Fruit fly (Drosophila melanogaster) whole organism, embryonic: ENCODE data around the gene CG8065.

ENCODE experiments used
- Abd-B ChIP-seq: fragments of 200-800 bp; sonication (Bioruptor generic); optimal IDR thresholded peaks from 2 replicates; lab custom pipeline; 2018; ENCODE audit warnings: missing biosample characterization, mild to moderate bottlenecking, missing genetic modification characterization, moderate library complexity
- B-H1 ChIP-seq: fragments of 200-800 bp; sonication (Bioruptor generic); IDR thresholded peaks from 3 replicates; pipeline ENCODE4 v1.3.6; 2022; ENCODE audit warnings: missing biosample characterization, missing genetic modification characterization
- Blimp-1 ChIP-seq: fragments of 200-800 bp; sonication (Bioruptor generic); optimal IDR thresholded peaks from 3 replicates; lab custom pipeline; 2018; ENCODE audit warnings: missing biosample characterization, missing genetic modification characterization, mild to moderate bottlenecking, moderate library complexity, missing genetic modification reagents
- BtbVII ChIP-seq: fragments of 200-800 bp; sonication (Bioruptor generic); optimal IDR thresholded peaks from 3 replicates; lab custom pipeline; 2017; ENCODE audit warnings: missing biosample characterization, mild to moderate bottlenecking, missing genetic modification characterization
- CG10267 ChIP-seq: fragments of 200-800 bp; sonication (Bioruptor generic); optimal IDR thresholded peaks from 2 replicates; lab custom pipeline; 2018; ENCODE audit warnings: missing biosample characterization, mild to moderate bottlenecking, missing genetic modification characterization, moderate library complexity
- CG12236 ChIP-seq: fragments of 200-800 bp; sonication (Bioruptor generic); optimal IDR thresholded peaks from 2 replicates; lab custom pipeline; 2016; ENCODE audit warnings: missing biosample characterization, missing genetic modification characterization
- CG13424 ChIP-seq: fragments of 200-800 bp; sonication (Bioruptor generic); optimal IDR thresholded peaks from 2 replicates; lab custom pipeline; 2019; ENCODE audit warnings: missing biosample characterization, mild to moderate bottlenecking, missing genetic modification characterization, moderate library complexity
- CG15011 ChIP-seq: fragments of 200-800 bp; sonication (Bioruptor generic); optimal IDR thresholded peaks from 3 replicates; lab custom pipeline; 2018; ENCODE audit warnings: missing biosample characterization, mild to moderate bottlenecking, missing genetic modification characterization
- CG3281 ChIP-seq: fragments of 200-800 bp; sonication (Bioruptor generic); optimal IDR thresholded peaks from 3 replicates; lab custom pipeline; 2017; ENCODE audit warnings: missing biosample characterization, mild to moderate bottlenecking, missing genetic modification characterization
- CG34422 ChIP-seq: fragments of 200-800 bp; sonication (Bioruptor generic); IDR thresholded peaks from 3 replicates; pipeline ENCODE4 v1.3.6; 2022; ENCODE audit warnings: missing biosample characterization, missing genetic modification characterization
- CG3847 ChIP-seq: fragments of 200-800 bp; sonication (Bioruptor generic); IDR thresholded peaks from 2 replicates; pipeline ENCODE4 v1.3.6; 2022; ENCODE audit warnings: missing biosample characterization, missing genetic modification characterization
- CG4730 ChIP-seq: fragments of 200-800 bp; sonication (Bioruptor generic); IDR thresholded peaks from 2 replicates; pipeline ENCODE4 v1.3.6; 2022; ENCODE audit warnings: missing biosample characterization, missing genetic modification characterization
- CG5245 ChIP-seq: fragments of 200-800 bp; sonication (Bioruptor generic); optimal IDR thresholded peaks from 3 replicates; lab custom pipeline; 2016; ENCODE audit warnings: missing biosample characterization, missing genetic modification characterization
- CG8281 ChIP-seq: fragments of 200-800 bp; sonication (Bioruptor generic); optimal IDR thresholded peaks from 2 replicates; lab custom pipeline; 2018; ENCODE audit warnings: missing biosample characterization, mild to moderate bottlenecking, missing genetic modification characterization, moderate library complexity
- CG8765 ChIP-seq: fragments of 200-800 bp; sonication (Bioruptor generic); IDR thresholded peaks from 2 replicates; pipeline ENCODE4 v1.3.6; 2022; ENCODE audit warnings: missing biosample characterization, missing genetic modification characterization
- CG9215 ChIP-seq: fragments of 200-800 bp; sonication (Bioruptor generic); IDR thresholded peaks from 2 replicates; pipeline ENCODE4 v1.3.6; 2022; ENCODE audit warnings: missing biosample characterization, missing genetic modification characterization
- CG9609 ChIP-seq: fragments of 200-800 bp; sonication (Bioruptor generic); optimal IDR thresholded peaks from 3 replicates; lab custom pipeline; 2016; ENCODE audit warnings: missing biosample characterization, missing genetic modification characterization
- CG9876 ChIP-seq: fragments of 200-800 bp; sonication (Bioruptor generic); optimal IDR thresholded peaks from 2 replicates; lab custom pipeline; 2016; ENCODE audit warnings: missing biosample characterization, missing genetic modification characterization
- Dek ChIP-seq: fragments of 200-800 bp; sonication (Bioruptor generic); optimal IDR thresholded peaks from 3 replicates; lab custom pipeline; 2019; ENCODE audit warnings: missing biosample characterization, mild to moderate bottlenecking, missing genetic modification characterization, moderate library complexity
- Dfd ChIP-seq, 2 experiments: fragments of >200 bp; optimal IDR thresholded peaks; 2 replicates each; lab custom pipeline; 2017; ENCODE audit warnings: missing biosample characterization in 2 of 2, missing genetic modification characterization in 2 of 2
- Dll ChIP-seq: fragments of 200-800 bp; sonication (Bioruptor generic); IDR thresholded peaks from 4 replicates; pipeline ENCODE4 v1.3.6; 2022; ENCODE audit warnings: missing biosample characterization, missing genetic modification characterization; ENCODE audit not compliant: partially characterized antibody
- Ets65A ChIP-seq: fragments of 200-800 bp; sonication (Bioruptor generic); peaks from one replicate; lab custom pipeline; 2016; ENCODE audit warnings: missing biosample characterization, missing genetic modification characterization
- Hey ChIP-seq: fragments of 200-800 bp; sonication (Bioruptor generic); optimal IDR thresholded peaks from 3 replicates; lab custom pipeline; 2018; ENCODE audit warnings: missing biosample characterization, mild to moderate bottlenecking, missing genetic modification characterization
- Jarid2 ChIP-seq: fragments of 200-800 bp; sonication (Bioruptor generic); optimal IDR thresholded peaks from 3 replicates; lab custom pipeline; 2017; ENCODE audit warnings: mild to moderate bottlenecking, missing biosample characterization, missing genetic modification reagents, missing genetic modification characterization
- Opbp ChIP-seq: fragments of 200-800 bp; sonication (Bioruptor generic); IDR thresholded peaks from 3 replicates; pipeline ENCODE4 v1.3.6; 2022; ENCODE audit warnings: missing biosample characterization, missing genetic modification characterization; ENCODE audit not compliant: partially characterized antibody
- al ChIP-seq: fragments of 200-800 bp; sonication (Bioruptor generic); IDR thresholded peaks from 2 replicates; pipeline ENCODE4 v1.3.6; 2022; ENCODE audit warnings: missing biosample characterization, missing genetic modification characterization
- chif ChIP-seq, 2 experiments: fragments of 200-800 bp; sonication (Bioruptor generic); optimal IDR thresholded peaks; 3 replicates each; lab custom pipeline; 2016; ENCODE audit warnings: missing biosample characterization in 2 of 2, missing genetic modification characterization in 2 of 2
- chm ChIP-seq: fragments of 200-800 bp; sonication (Bioruptor generic); IDR thresholded peaks from 2 replicates; pipeline ENCODE4 v1.3.6; 2022; ENCODE audit warnings: missing biosample characterization, missing genetic modification characterization
- crol ChIP-seq: fragments of 200-800 bp; sonication (Bioruptor generic); IDR thresholded peaks from 2 replicates; pipeline ENCODE4 v1.3.6; 2022; ENCODE audit warnings: missing biosample characterization, missing genetic modification characterization
- ham ChIP-seq: fragments of 200-800 bp; sonication (Bioruptor generic); IDR thresholded peaks from 2 replicates; pipeline ENCODE4 v1.3.6; 2022; ENCODE audit warnings: missing biosample characterization, missing genetic modification characterization
- inv ChIP-seq: fragments of 200-800 bp; sonication (Bioruptor generic); IDR thresholded peaks from 2 replicates; pipeline ENCODE4 v1.3.6; 2022; ENCODE audit warnings: missing biosample characterization, missing genetic modification characterization; ENCODE audit not compliant: partially characterized antibody
- ken ChIP-seq: fragments of 200-800 bp; sonication (Bioruptor generic); IDR thresholded peaks from 3 replicates; pipeline ENCODE4 v1.3.6; 2022; ENCODE audit warnings: missing biosample characterization, missing genetic modification characterization
- kni ChIP-seq: fragments of 200-800 bp; sonication (Bioruptor generic); optimal IDR thresholded peaks from 3 replicates; lab custom pipeline; 2017; ENCODE audit warnings: mild to moderate bottlenecking, missing biosample characterization, missing genetic modification reagents, missing genetic modification characterization
- lmd ChIP-seq: fragments of 200-800 bp; sonication (Bioruptor generic); IDR thresholded peaks from 2 replicates; pipeline ENCODE4 v1.3.6; 2022; ENCODE audit warnings: missing biosample characterization, missing genetic modification characterization
- onecut ChIP-seq: fragments of 200-800 bp; sonication (Bioruptor generic); IDR thresholded peaks from 2 replicates; pipeline ENCODE4 v1.3.6; 2022; ENCODE audit warnings: missing biosample characterization, missing genetic modification characterization
- repo ChIP-seq: fragments of 200-800 bp; sonication (Bioruptor generic); optimal IDR thresholded peaks from 2 replicates; lab custom pipeline; 2016; ENCODE audit warnings: missing biosample characterization, missing genetic modification characterization
- sd ChIP-seq: fragments of 200-800 bp; sonication (Bioruptor generic); optimal IDR thresholded peaks from 3 replicates; lab custom pipeline; 2018; ENCODE audit warnings: missing biosample characterization, mild to moderate bottlenecking, missing genetic modification characterization, moderate library complexity
- slp2 ChIP-seq: fragments of 200-800 bp; sonication (Bioruptor generic); optimal IDR thresholded peaks from 2 replicates; lab custom pipeline; 2016; ENCODE audit warnings: missing biosample characterization, missing genetic modification characterization
- tap ChIP-seq: fragments of 200-800 bp; optimal IDR thresholded peaks from 3 replicates; lab custom pipeline; 2019; ENCODE audit warnings: missing biosample characterization, mild to moderate bottlenecking, missing genetic modification characterization, moderate library complexity
- trem ChIP-seq: fragments of 200-800 bp; optimal IDR thresholded peaks from 3 replicates; lab custom pipeline; 2019; ENCODE audit warnings: missing biosample characterization, mild to moderate bottlenecking, missing genetic modification characterization, moderate library complexity
- ttk ChIP-seq: fragments of 200-800 bp; sonication (Bioruptor generic); IDR thresholded peaks from 2 replicates; pipeline ENCODE4 v2.1.2; 2022; ENCODE audit warnings: missing biosample characterization, missing genetic modification characterization
- vvl ChIP-seq: fragments of 200-800 bp; sonication (Bioruptor generic); IDR thresholded peaks from 2 replicates; pipeline ENCODE4 v1.3.6; 2022; ENCODE audit warnings: missing biosample characterization, missing genetic modification characterization
- wek ChIP-seq: fragments of 200-800 bp; sonication (Bioruptor generic); optimal IDR thresholded peaks from 3 replicates; lab custom pipeline; 2018; ENCODE audit warnings: missing biosample characterization, mild to moderate bottlenecking, missing genetic modification characterization, moderate library complexity

The CG8065 gene

DNA sequence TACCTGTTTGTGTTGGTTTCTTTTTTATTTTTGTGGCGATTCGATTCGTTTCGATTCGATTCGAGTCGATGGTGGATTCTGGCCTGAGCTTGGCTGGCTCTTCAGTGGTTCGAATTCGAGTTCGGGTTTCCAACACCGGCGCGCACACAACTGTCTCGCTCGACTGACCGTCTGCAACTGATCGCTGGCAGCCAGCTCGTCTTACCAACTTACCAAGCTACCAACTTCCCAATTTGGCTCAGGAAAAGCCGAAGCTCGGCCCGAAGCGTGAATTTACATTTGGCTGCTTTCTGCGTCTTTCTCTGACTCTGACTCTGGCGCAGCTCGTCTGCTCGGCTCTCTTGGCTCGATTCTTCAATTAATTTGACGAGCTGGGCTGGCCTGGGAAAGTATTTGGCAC, 13.8 kb upstream of the CG8065 start, which contains the start of gene ect (continued):
- no peak for TF ChIP-seq Hey (tag; lab: Kevin White, UChicago)
- no peak for TF ChIP-seq ham (GFP tag; lab: Robert Waterston, UW)
- TF ChIP-seq ken = 0 out of 3 replicates have a peak, but pooled peaks have one; percentile 36
- no peak for TF ChIP-seq CG10267 (tag; lab: Kevin White, UChicago)
- TF ChIP-seq CG15011 (GFP tag; lab: Kevin White, UChicago) = no peak
- no peak for TF ChIP-seq wek (GFP tag; lab: Kevin White, UChicago)
- TF ChIP-seq Jarid2 = peak; percentile 40
- no peak for TF ChIP-seq CG9609 (GFP tag; lab: Kevin White, UChicago)
- no peak for TF ChIP-seq CG3847 (GFP tag; lab: Robert Waterston, UW)
- no peak for TF ChIP-seq CG3281 (GFP tag; lab: Kevin White, UChicago)
- TF ChIP-seq CG4730 = 0 out of 2 replicates have a peak, but pooled peaks have one; percentile 26
- TF ChIP-seq CG5245 = no peak
- TF ChIP-seq Opbp (GFP tag; lab: Robert Waterston, UW) = 0 out of 3 replicates have a peak, but pooled peaks have one; percentile 13
- TF ChIP-seq CG34422 (GFP tag; lab: Robert Waterston, UW) = no peak
- TF ChIP-seq ttk (GFP tag; lab: Robert Waterston, UW) = peak; percentile 24; the same call in 1 of the 2 replicates
- TF ChIP-seq tap = no peak
- no peak for TF ChIP-seq CG9876 (GFP tag; lab: Kevin White, UChicago)
- no peak for TF ChIP-seq lmd
- no peak for TF ChIP-seq chif (GFP tag; optimal IDR thresholded peaks at IDR 0.05; lab: Kevin White, UChicago)
- no peak for TF ChIP-seq Abd-B (GFP tag; lab: Kevin White, UChicago)
- no peak for TF ChIP-seq al
- TF ChIP-seq CG9215 (GFP tag; lab: Robert Waterston, UW) = no peak
- 0 out of 2 replicates have a peak, but pooled peaks have one; percentile 8 for TF ChIP-seq crol
- TF ChIP-seq slp2 (GFP tag; lab: Kevin White, UChicago) = no peak
- no peak for TF ChIP-seq CG12236 (GFP tag; lab: Kevin White, UChicago)
- no peak for TF ChIP-seq BtbVII (GFP tag; lab: Kevin White, UChicago)
- no peak for TF ChIP-seq B-H1 (GFP tag; lab: Robert Waterston, UW)
- TF ChIP-seq Dek (tag; lab: Kevin White, UChicago) = no peak

DNA sequence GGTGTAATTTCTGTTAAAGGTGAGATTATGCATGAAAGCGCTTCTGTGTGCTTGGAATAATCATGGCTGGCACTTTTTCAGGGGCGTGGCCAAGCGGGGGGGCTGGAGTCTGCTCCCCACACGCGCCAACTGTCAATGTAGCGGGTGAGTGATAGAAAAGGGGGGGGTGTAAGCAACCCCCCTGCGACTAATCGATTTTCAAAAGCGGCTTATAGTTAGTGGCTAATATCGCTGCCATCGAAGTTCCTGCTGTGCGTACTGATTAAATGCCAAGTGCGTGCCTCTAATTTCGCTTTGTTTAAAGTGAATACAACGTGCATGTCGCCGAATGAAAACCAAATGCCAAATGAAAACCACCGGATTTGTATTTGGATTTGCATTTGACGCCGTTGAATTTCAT, 10.8 kb upstream of the CG8065 start:
- TF ChIP-seq vvl (GFP tag; lab: Robert Waterston, UW) (peak; percentile 60; the same call in 1 of the 2 replicates), Dfd (GFP tag; optimal IDR thresholded peaks at IDR 0.05; lab: Kevin White, UChicago) (no peak), onecut (GFP tag; lab: Robert Waterston, UW) (peak; percentile 38; the same call in 1 of the 2 replicates), kni (GFP tag; lab: Kevin White, UChicago) (peak; percentile 85), sd (peak; percentile 9), CG9876 (GFP tag; lab: Kevin White, UChicago) (no peak), Ets65A (peak; percentile 9)
- TF ChIP-seq, all 482 proteins: peak for 5

DNA sequence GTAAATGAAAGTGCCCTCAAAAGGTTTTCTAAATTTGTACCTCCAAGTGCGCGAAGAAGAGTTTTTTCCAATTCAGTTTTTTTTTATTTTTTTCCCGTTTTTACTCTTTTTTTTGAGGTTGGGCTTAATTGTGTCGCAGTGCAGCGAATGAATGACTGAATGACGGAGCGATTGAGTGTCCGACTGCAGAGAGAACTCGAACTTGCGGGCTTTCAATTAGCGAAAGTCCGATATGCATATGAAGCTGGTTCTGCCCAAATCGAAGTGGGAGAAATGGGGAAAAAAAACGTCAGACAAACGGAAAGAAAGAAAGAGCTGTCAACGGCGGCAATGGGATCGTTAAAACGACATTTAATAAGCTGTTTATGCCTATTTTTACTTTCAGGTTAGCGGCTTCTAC, 9.6 kb upstream of the CG8065 start:
- TF ChIP-seq chm (GFP tag; lab: Robert Waterston, UW) (no peak), CG8765 (GFP tag; lab: Robert Waterston, UW) (no peak), CG13424 (no peak), CG8281 (peak; percentile 80), kni (GFP tag; lab: Kevin White, UChicago) (peak; percentile 52), Ets65A (peak; percentile 7), trem (tag; lab: Kevin White, UChicago) (no peak), Dll (GFP tag; lab: Robert Waterston, UW) (no peak), inv (GFP tag; lab: Robert Waterston, UW) (no peak), Blimp-1 (GFP tag; lab: Kevin White, UChicago) (peak; percentile 63), repo (GFP tag; lab: Kevin White, UChicago) (no peak)
